Worm (Caenorhabditis elegans) whole organism, L3 larva: ENCODE data around the gene str-123.

ENCODE experiments used
- ceh-28 ChIP-seq: fragments of 150-350 bp; optimal IDR thresholded peaks from 2 replicates; lab custom pipeline; 2014; ENCODE audit warnings: missing biosample characterization, missing genetic modification reagents, missing genetic modification characterization
- elt-2 ChIP-seq: sonication (generic microtip); optimal IDR thresholded peaks from 2 replicates; lab custom pipeline; 2016; ENCODE audit warnings: missing genetic modification reagents, mild to moderate bottlenecking, missing genetic modification characterization, missing compliant biosample characterization
- elt-3 ChIP-seq, 3 experiments: fragments of 150-350 bp in 1 of 3; sonication (generic microtip) in 2 of 3; optimal IDR thresholded peaks; 2 replicates in 2 of 3; 4 replicates in 1 of 3; lab custom pipeline; 2014 to 2017; ENCODE audit warnings: missing biosample characterization in 3 of 3, missing genetic modification characterization in 3 of 3
- fkh-10 ChIP-seq: sonication (generic microtip); optimal IDR thresholded peaks from 2 replicates; lab custom pipeline; 2017; ENCODE audit warnings: missing biosample characterization, missing genetic modification reagents, missing genetic modification characterization
- hmg-11 ChIP-seq: sonication (generic microtip); optimal IDR thresholded peaks from 2 replicates; lab custom pipeline; 2016; ENCODE audit warnings: missing genetic modification characterization, missing compliant biosample characterization
- lin-15B ChIP-seq: fragments of 150-350 bp; optimal IDR thresholded peaks from 2 replicates; lab custom pipeline; 2014; ENCODE audit warnings: missing biosample characterization, missing genetic modification characterization
- mml-1 ChIP-seq: fragments of 150-350 bp; sonication (generic microtip); optimal IDR thresholded peaks from 3 replicates; lab custom pipeline; 2014; ENCODE audit warnings: missing biosample characterization, missing genetic modification characterization
- nfya-1 ChIP-seq: sonication (generic microtip); optimal IDR thresholded peaks from 2 replicates; lab custom pipeline; 2017; ENCODE audit warnings: missing genetic modification characterization, mild to moderate bottlenecking, missing compliant biosample characterization, antibody characterized with exemption, moderate library complexity; ENCODE audit not compliant: insufficient read depth
- nhr-11 ChIP-seq: fragments of 150-350 bp; optimal IDR thresholded peaks from 2 replicates; lab custom pipeline; 2014; ENCODE audit warnings: missing biosample characterization, missing genetic modification characterization
- nhr-25 ChIP-seq: sonication (generic microtip); optimal IDR thresholded peaks from 2 replicates; lab custom pipeline; 2017; ENCODE audit warnings: missing biosample characterization, missing genetic modification characterization
- nhr-28 ChIP-seq: fragments of 150-350 bp; optimal IDR thresholded peaks from 2 replicates; lab custom pipeline; 2014; ENCODE audit warnings: missing biosample characterization, missing genetic modification characterization
- unc-39 ChIP-seq: sonication (generic microtip); optimal IDR thresholded peaks from 4 replicates; lab custom pipeline; 2017; ENCODE audit warnings: missing biosample characterization, missing genetic modification characterization

The str-123 gene

DNA sequence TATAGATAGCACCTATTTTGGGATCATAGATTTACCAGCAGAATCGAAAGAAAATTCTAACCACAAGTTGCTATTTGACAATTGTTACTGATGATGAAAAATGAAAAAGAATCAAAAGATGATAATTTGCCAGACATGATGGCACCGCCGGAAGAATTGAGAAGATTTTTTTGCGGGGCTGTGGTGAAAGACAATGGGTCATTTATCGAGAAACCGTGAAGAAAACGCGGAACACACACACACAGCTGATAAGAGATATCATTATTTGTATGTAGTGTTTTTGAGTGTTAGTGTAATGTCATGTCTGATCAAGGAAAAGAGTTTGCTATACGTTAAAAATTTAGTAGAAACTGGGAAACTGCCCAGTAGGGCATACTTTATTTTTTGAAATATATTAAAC is 44.7 kb downstream of the str-123 start:
- TF ChIP-seq nhr-11 (tag; lab: Kevin White, UChicago) (no peak), elt-3 (tag; optimal IDR thresholded peaks at IDR 0.05; lab: Kevin White, UChicago) (peak in 1 of 3 experiments; percentile 21), hmg-11 (tag; lab: Kevin White, UChicago) (no peak), nhr-25 (tag; lab: Kevin White, UChicago) (no peak), nfya-1 (tag; lab: Kevin White, UChicago) (no peak), nhr-28 (tag; lab: Kevin White, UChicago) (no peak), ceh-28 (no peak), fkh-10 (GFP tag; lab: Kevin White, UChicago) (no peak), unc-39 (tag; lab: Kevin White, UChicago) (no peak), mml-1 (tag; lab: Kevin White, UChicago) (no peak), lin-15B (tag; lab: Kevin White, UChicago) (no peak), elt-2 (peak; percentile 24)
- TF ChIP-seq, all 47 proteins: peak for 2
